Fruit fly (Drosophila melanogaster): ENCODE measurements around the gene squ.

squ gene

dm6 chr2L:16679073-16679472 is 781 bp upstream of the squ start:
- no peak for TF ChIP-seq Clk (GFP tag; optimal IDR thresholded peaks at IDR 0.05)
- TF ChIP-seq bab1 (GFP tag; optimal IDR thresholded peaks at IDR 0.05), result no peak

- no peak for TF ChIP-seq CG14711 (tag; optimal IDR thresholded peaks at IDR 0.05)
- TF ChIP-seq Mnt (GFP tag; optimal IDR thresholded peaks at IDR 0.05), result no peak
- no peak for TF ChIP-seq CG7101 (tag; optimal IDR thresholded peaks at IDR 0.05)
- no peak for TF ChIP-seq CG5204 (GFP tag; optimal IDR thresholded peaks at IDR 0.05)
- TF ChIP-seq Clk (GFP tag; optimal IDR thresholded peaks at IDR 0.05), result no peak
- TF ChIP-seq pad (GFP tag; optimal IDR thresholded peaks at IDR 0.05), result no peak
- TF ChIP-seq tj (GFP tag; optimal IDR thresholded peaks at IDR 0.05), result no peak
- no peak for TF ChIP-seq Hr96 (GFP tag; optimal IDR thresholded peaks at IDR 0.05)
Observed at dm6 chr2L:16682203-16682602, 2.3 kb downstream of the squ start, which contains the start of gene CG33552. Gene CG33552, plus strand, starts transcription at chr2L:16682503.

dm6 chr2L:16683958-16684877 is 4.4 kb downstream of the squ start, which contains the start of gene CG31807:
Gene CG31807, minus strand, starts transcription at chr2L:16684008.
- no peak for TF ChIP-seq CG1620 (GFP tag; optimal IDR thresholded peaks at IDR 0.05)
- peak; percentile 46 for TF ChIP-seq CG14711 (tag; optimal IDR thresholded peaks at IDR 0.05)
- peak; percentile 32 for TF ChIP-seq pad (GFP tag; optimal IDR thresholded peaks at IDR 0.05)
- peak; percentile 74 for TF ChIP-seq tj (GFP tag; optimal IDR thresholded peaks at IDR 0.05)
- TF ChIP-seq CG11617 (GFP tag; optimal IDR thresholded peaks at IDR 0.05), result peak; percentile 19
- TF ChIP-seq CG7101 (tag; optimal IDR thresholded peaks at IDR 0.05), result peak; percentile 64
- TF ChIP-seq cic (GFP tag; optimal IDR thresholded peaks at IDR 0.05), result no peak
- no peak for TF ChIP-seq CG33017 (tag; optimal IDR thresholded peaks at IDR 0.05)
- no peak for TF ChIP-seq toe (GFP tag; optimal IDR thresholded peaks at IDR 0.05)
- TF ChIP-seq CG5204 (GFP tag; optimal IDR thresholded peaks at IDR 0.05), result no peak
- TF ChIP-seq bab1 (GFP tag; optimal IDR thresholded peaks at IDR 0.05), result peak; percentile 92
- peak; percentile 45 for TF ChIP-seq Hr96 (GFP tag; optimal IDR thresholded peaks at IDR 0.05)
- peak; percentile 6 for TF ChIP-seq kay (GFP tag; ENCODE audit: borderline replicate concordance)
- TF ChIP-seq Mnt (GFP tag; optimal IDR thresholded peaks at IDR 0.05), result no peak

dm6 chr2L:16684908-16685611 is 5.2 kb downstream of the squ start:
- TF ChIP-seq pad (GFP tag; optimal IDR thresholded peaks at IDR 0.05) (peak; percentile 4), Crg-1 (GFP tag; optimal IDR thresholded peaks at IDR 0.05) (no peak), ovo (GFP tag; optimal IDR thresholded peaks at IDR 0.05) (no peak), CG7045 (GFP tag; optimal IDR thresholded peaks at IDR 0.05) (no peak), bab1 (GFP tag; optimal IDR thresholded peaks at IDR 0.05) (peak; percentile 38), CG11617 (GFP tag; optimal IDR thresholded peaks at IDR 0.05) (peak; percentile 10), cnc (optimal IDR thresholded peaks at IDR 0.05) (no peak), kay (GFP tag; ENCODE audit: borderline replicate concordance) (peak; percentile 28), Clk (GFP tag; optimal IDR thresholded peaks at IDR 0.05) (no peak), CG14711 (tag; optimal IDR thresholded peaks at IDR 0.05) (peak; percentile 39), CG7101 (tag; optimal IDR thresholded peaks at IDR 0.05) (peak; percentile 40), tj (GFP tag; optimal IDR thresholded peaks at IDR 0.05) (peak; percentile 2), Mnt (GFP tag; optimal IDR thresholded peaks at IDR 0.05) (no peak), cic (GFP tag; optimal IDR thresholded peaks at IDR 0.05) (peak; percentile 25), CG5204 (GFP tag; optimal IDR thresholded peaks at IDR 0.05) (no peak), toe (GFP tag; optimal IDR thresholded peaks at IDR 0.05) (no peak), CG12768 (GFP tag; optimal IDR thresholded peaks at IDR 0.05) (no peak)

- TF ChIP-seq CG33017 (tag; optimal IDR thresholded peaks at IDR 0.05) (no peak), Mnt (GFP tag; optimal IDR thresholded peaks at IDR 0.05) (no peak), CG14711 (tag; optimal IDR thresholded peaks at IDR 0.05) (no peak), tj (GFP tag; optimal IDR thresholded peaks at IDR 0.05) (no peak), cnc (optimal IDR thresholded peaks at IDR 0.05) (no peak), toe (GFP tag; optimal IDR thresholded peaks at IDR 0.05) (no peak), Clk (GFP tag; optimal IDR thresholded peaks at IDR 0.05) (no peak), CG7101 (tag; optimal IDR thresholded peaks at IDR 0.05) (no peak), CG5204 (GFP tag; optimal IDR thresholded peaks at IDR 0.05) (no peak), bab1 (GFP tag; optimal IDR thresholded peaks at IDR 0.05) (no peak), CG1620 (GFP tag; optimal IDR thresholded peaks at IDR 0.05) (no peak), ovo (GFP tag; optimal IDR thresholded peaks at IDR 0.05) (no peak), pad (GFP tag; optimal IDR thresholded peaks at IDR 0.05) (no peak), CG7045 (GFP tag; optimal IDR thresholded peaks at IDR 0.05) (no peak), Hr96 (GFP tag; optimal IDR thresholded peaks at IDR 0.05) (no peak), cic (GFP tag; optimal IDR thresholded peaks at IDR 0.05) (no peak), CG12768 (GFP tag; optimal IDR thresholded peaks at IDR 0.05) (no peak), kay (GFP tag; ENCODE audit: borderline replicate concordance) (no peak)
Observed at dm6 chr2L:16685612-16685912, 5.7 kb downstream of the squ start.

dm6 chr2L:16686412-16687043 is 6.7 kb downstream of the squ start:
- TF ChIP-seq cic (GFP tag; optimal IDR thresholded peaks at IDR 0.05) (no peak), tj (GFP tag; optimal IDR thresholded peaks at IDR 0.05) (peak; percentile 96), pad (GFP tag; optimal IDR thresholded peaks at IDR 0.05) (no peak), CG7045 (GFP tag; optimal IDR thresholded peaks at IDR 0.05) (no peak), CG1620 (GFP tag; optimal IDR thresholded peaks at IDR 0.05) (no peak)

Measured in whole organism, adult.